Fruit fly (Drosophila melanogaster): ENCODE results near the gene Cyp303a1.

The Cyp303a1 gene

dm6 chr2L:16282856-16283255, 11.1 kb upstream of the Cyp303a1 start:
- no peak for TF ChIP-seq CG14655 (GFP tag; optimal IDR thresholded peaks at IDR 0.05)
- no peak for TF ChIP-seq CG4496 (GFP tag; IDR thresholded peaks at IDR 0.05)
- peak; percentile 79 for TF ChIP-seq EcR (GFP tag; optimal IDR thresholded peaks at IDR 0.05)
- no peak for TF ChIP-seq CG15710 (tag; optimal IDR thresholded peaks at IDR 0.05)
- no peak for TF ChIP-seq gl (tag; optimal IDR thresholded peaks at IDR 0.05)
- TF ChIP-seq CG17806 (tag; optimal IDR thresholded peaks at IDR 0.05) = no peak
- TF ChIP-seq D1 (tag; optimal IDR thresholded peaks at IDR 0.05) = no peak
- TF ChIP-seq CG12605 (GFP tag; IDR thresholded peaks at IDR 0.05) = 0 out of 2 replicates have a peak, but pooled peaks have one; percentile 22
- TF ChIP-seq Ets98B (GFP tag; IDR thresholded peaks at IDR 0.05) = no peak
- no peak for TF ChIP-seq CG9948 (tag; optimal IDR thresholded peaks at IDR 0.05)
- no peak for TF ChIP-seq CG10348 (GFP tag; IDR thresholded peaks at IDR 0.05)
- peak; percentile 36; the same call in 1 of the 2 replicates for TF ChIP-seq CG32121 (GFP tag; IDR thresholded peaks at IDR 0.05)
- no peak for TF ChIP-seq CG8301 (tag; optimal IDR thresholded peaks at IDR 0.05)
- TF ChIP-seq CG13204 (GFP tag; optimal IDR thresholded peaks at IDR 0.05) = no peak
- TF ChIP-seq Pif1B (GFP tag; optimal IDR thresholded peaks at IDR 0.05) = no peak
- peak; percentile 50; the same call in 1 of the 3 replicates for TF ChIP-seq fd96Ca (GFP tag; IDR thresholded peaks at IDR 0.05)

- TF ChIP-seq D1 (tag; optimal IDR thresholded peaks at IDR 0.05) (peak; percentile 48), Snoo (tag; optimal IDR thresholded peaks at IDR 0.05) (peak; percentile 70), fd96Ca (GFP tag; IDR thresholded peaks at IDR 0.05) (no peak), CG14655 (GFP tag; optimal IDR thresholded peaks at IDR 0.05) (peak; percentile 64), CG17806 (tag; optimal IDR thresholded peaks at IDR 0.05) (peak; percentile 34), CG10348 (GFP tag; IDR thresholded peaks at IDR 0.05) (no peak), rn (GFP tag; IDR thresholded peaks at IDR 0.05) (no peak), CG4496 (GFP tag; IDR thresholded peaks at IDR 0.05) (no peak), CG15710 (tag; optimal IDR thresholded peaks at IDR 0.05) (peak; percentile 52), Pif1B (GFP tag; optimal IDR thresholded peaks at IDR 0.05) (peak; percentile 45), CG9948 (tag; optimal IDR thresholded peaks at IDR 0.05) (peak; percentile 33), CG8159 (tag; optimal IDR thresholded peaks at IDR 0.05) (peak; percentile 65), gl (tag; optimal IDR thresholded peaks at IDR 0.05) (peak; percentile 30), Pif1A (GFP tag; optimal IDR thresholded peaks at IDR 0.05) (peak; percentile 65), CG32121 (GFP tag; IDR thresholded peaks at IDR 0.05) (no peak), CG8301 (tag; optimal IDR thresholded peaks at IDR 0.05) (peak; percentile 65), CG34367 (tag; optimal IDR thresholded peaks at IDR 0.05) (peak; percentile 38), CG12605 (GFP tag; IDR thresholded peaks at IDR 0.05) (no peak), EcR (GFP tag; optimal IDR thresholded peaks at IDR 0.05) (peak; percentile 60), CG13204 (GFP tag; optimal IDR thresholded peaks at IDR 0.05) (peak; percentile 68), Ets98B (GFP tag; IDR thresholded peaks at IDR 0.05) (no peak)
These were observed 9.4 kb upstream of the Cyp303a1 start for dm6 chr2L:16284306-16285299.

dm6 chr2L:16285692-16286359, 8.2 kb upstream of the Cyp303a1 start:
- TF ChIP-seq CG34367 (tag; optimal IDR thresholded peaks at IDR 0.05) (peak; percentile 83), Snoo (tag; optimal IDR thresholded peaks at IDR 0.05) (peak; percentile 86), CG12605 (GFP tag; IDR thresholded peaks at IDR 0.05) (no peak), CG13204 (GFP tag; optimal IDR thresholded peaks at IDR 0.05) (peak; percentile 39), Pif1A (GFP tag; optimal IDR thresholded peaks at IDR 0.05) (peak; percentile 77), CG17806 (tag; optimal IDR thresholded peaks at IDR 0.05) (peak; percentile 92), CG4496 (GFP tag; IDR thresholded peaks at IDR 0.05) (no peak), fd96Ca (GFP tag; IDR thresholded peaks at IDR 0.05) (no peak), EcR (GFP tag; optimal IDR thresholded peaks at IDR 0.05) (no peak), CG8159 (tag; optimal IDR thresholded peaks at IDR 0.05) (peak; percentile 90), rn (GFP tag; IDR thresholded peaks at IDR 0.05) (no peak), Pif1B (GFP tag; optimal IDR thresholded peaks at IDR 0.05) (peak; percentile 87), gl (tag; optimal IDR thresholded peaks at IDR 0.05) (peak; percentile 70), CG32121 (GFP tag; IDR thresholded peaks at IDR 0.05) (no peak), CG10348 (GFP tag; IDR thresholded peaks at IDR 0.05) (no peak), CG8301 (tag; optimal IDR thresholded peaks at IDR 0.05) (peak; percentile 83), D1 (tag; optimal IDR thresholded peaks at IDR 0.05) (peak; percentile 22), CG14655 (GFP tag; optimal IDR thresholded peaks at IDR 0.05) (peak; percentile 86), CG15710 (tag; optimal IDR thresholded peaks at IDR 0.05) (peak; percentile 84), Ets98B (GFP tag; IDR thresholded peaks at IDR 0.05) (no peak), CG9948 (tag; optimal IDR thresholded peaks at IDR 0.05) (peak; percentile 87)

dm6 chr2L:16286360-16287005, 7.5 kb upstream of the Cyp303a1 start:
- TF ChIP-seq Pif1B (GFP tag; optimal IDR thresholded peaks at IDR 0.05) = peak; percentile 79
- TF ChIP-seq CG15710 (tag; optimal IDR thresholded peaks at IDR 0.05) = peak; percentile 62
- peak; percentile 60 for TF ChIP-seq CG34367 (tag; optimal IDR thresholded peaks at IDR 0.05)
- no peak for TF ChIP-seq CG12605 (GFP tag; IDR thresholded peaks at IDR 0.05)
- TF ChIP-seq CG14655 (GFP tag; optimal IDR thresholded peaks at IDR 0.05) = peak; percentile 81
- TF ChIP-seq D1 (tag; optimal IDR thresholded peaks at IDR 0.05) = no peak
- TF ChIP-seq CG8159 (tag; optimal IDR thresholded peaks at IDR 0.05) = peak; percentile 80
- peak; percentile 57 for TF ChIP-seq EcR (GFP tag; optimal IDR thresholded peaks at IDR 0.05)
- no peak for TF ChIP-seq CG10348 (GFP tag; IDR thresholded peaks at IDR 0.05)
- peak; percentile 49 for TF ChIP-seq Snoo (tag; optimal IDR thresholded peaks at IDR 0.05)
- TF ChIP-seq Ets98B (GFP tag; IDR thresholded peaks at IDR 0.05) = no peak
- peak; percentile 71 for TF ChIP-seq CG13204 (GFP tag; optimal IDR thresholded peaks at IDR 0.05)
- TF ChIP-seq CG17806 (tag; optimal IDR thresholded peaks at IDR 0.05) = peak; percentile 75
- no peak for TF ChIP-seq rn (GFP tag; IDR thresholded peaks at IDR 0.05)
- TF ChIP-seq CG32121 (GFP tag; IDR thresholded peaks at IDR 0.05) = no peak
- TF ChIP-seq fd96Ca (GFP tag; IDR thresholded peaks at IDR 0.05) = no peak
- no peak for TF ChIP-seq CG4496 (GFP tag; IDR thresholded peaks at IDR 0.05)
- TF ChIP-seq gl (tag; optimal IDR thresholded peaks at IDR 0.05) = peak; percentile 76
- TF ChIP-seq CG9948 (tag; optimal IDR thresholded peaks at IDR 0.05) = peak; percentile 74
- TF ChIP-seq Pif1A (GFP tag; optimal IDR thresholded peaks at IDR 0.05) = peak; percentile 83
- peak; percentile 79 for TF ChIP-seq CG8301 (tag; optimal IDR thresholded peaks at IDR 0.05)

Data from whole organism, pupa.